Fruit fly (Drosophila melanogaster) whole organism, embryonic: Measurements from ENCODE around the gene Uba2.

Experiments
- BtbVII ChIP-seq: fragments of 200-800 bp; sonication (Bioruptor generic); optimal IDR thresholded peaks from 3 replicates; lab custom pipeline; 2017; ENCODE audit warnings: missing biosample characterization, mild to moderate bottlenecking, missing genetic modification characterization
- CG10565 ChIP-seq: fragments of 200-800 bp; sonication (Bioruptor generic); optimal IDR thresholded peaks from 3 replicates; lab custom pipeline; 2016; ENCODE audit warnings: missing biosample characterization, mild to moderate bottlenecking, missing genetic modification characterization
- CG10959 ChIP-seq: fragments of 200-800 bp; sonication (Bioruptor generic); IDR thresholded peaks from 2 replicates; pipeline ENCODE4 v1.3.6; 2022; ENCODE audit warnings: missing biosample characterization, missing genetic modification characterization
- CG13287 ChIP-seq: fragments of 200-800 bp; sonication (Bioruptor generic); IDR thresholded peaks from 2 replicates; pipeline ENCODE4 v1.3.6; 2022; ENCODE audit warnings: missing biosample characterization, missing genetic modification characterization; ENCODE audit not compliant: partially characterized antibody
- CG13894 ChIP-seq: fragments of 200-800 bp; sonication (Bioruptor generic); optimal IDR thresholded peaks from 3 replicates; lab custom pipeline; 2018; ENCODE audit warnings: missing biosample characterization, mild to moderate bottlenecking, missing genetic modification characterization, moderate library complexity
- CG14965 ChIP-seq: fragments of 200-800 bp; sonication (Bioruptor generic); optimal IDR thresholded peaks from 2 replicates; lab custom pipeline; 2016; ENCODE audit warnings: missing biosample characterization, missing genetic modification characterization, borderline replicate concordance
- CG1529 ChIP-seq: fragments of 200-800 bp; sonication (Bioruptor generic); optimal IDR thresholded peaks from 3 replicates; lab custom pipeline; 2018; ENCODE audit warnings: missing biosample characterization, missing genetic modification characterization
- CG16813 ChIP-seq: fragments of 200-800 bp; sonication (Bioruptor generic); IDR thresholded peaks from 3 replicates; pipeline ENCODE4 v1.3.6; 2022; ENCODE audit warnings: missing biosample characterization, missing genetic modification characterization; ENCODE audit not compliant: partially characterized antibody
- CG16815 ChIP-seq: fragments of 200-800 bp; sonication (Bioruptor generic); optimal IDR thresholded peaks from 3 replicates; lab custom pipeline; 2017; ENCODE audit warnings: missing biosample characterization, mild to moderate bottlenecking, missing genetic modification characterization
- CG18262 ChIP-seq: fragments of 200-800 bp; optimal IDR thresholded peaks from 3 replicates; lab custom pipeline; 2019; ENCODE audit warnings: missing biosample characterization, mild to moderate bottlenecking, missing genetic modification characterization, moderate library complexity
- CG2120 ChIP-seq: fragments of 200-800 bp; sonication (Bioruptor generic); optimal IDR thresholded peaks from 3 replicates; lab custom pipeline; 2016; ENCODE audit warnings: missing biosample characterization, missing genetic modification characterization
- CG3407 ChIP-seq: fragments of 200-800 bp; sonication (Bioruptor generic); optimal IDR thresholded peaks from 2 replicates; lab custom pipeline; 2018; ENCODE audit warnings: missing biosample characterization, mild to moderate bottlenecking, missing genetic modification characterization
- CG34224 ChIP-seq: fragments of 200-800 bp; sonication (Bioruptor generic); IDR thresholded peaks from 3 replicates; pipeline ENCODE4 v1.3.6; 2022; ENCODE audit warnings: missing biosample characterization, missing genetic modification characterization; ENCODE audit not compliant: partially characterized antibody
- CG4282 ChIP-seq: fragments of 200-800 bp; sonication (Bioruptor generic); optimal IDR thresholded peaks from 2 replicates; lab custom pipeline; 2016; ENCODE audit warnings: missing biosample characterization, missing genetic modification characterization
- CG4707 ChIP-seq: fragments of 200-800 bp; sonication (Bioruptor generic); optimal IDR thresholded peaks from 2 replicates; lab custom pipeline; 2018; ENCODE audit warnings: missing biosample characterization, mild to moderate bottlenecking, missing genetic modification characterization, moderate library complexity
- CG6813 ChIP-seq: fragments of 200-800 bp; sonication (Bioruptor generic); optimal IDR thresholded peaks from 2 replicates; lab custom pipeline; 2017; ENCODE audit warnings: missing biosample characterization, missing genetic modification characterization, mild to moderate bottlenecking, moderate library complexity, missing genetic modification reagents
- CG8388 ChIP-seq: fragments of 200-800 bp; sonication (Bioruptor generic); optimal IDR thresholded peaks from 2 replicates; lab custom pipeline; 2019; ENCODE audit warnings: missing biosample characterization, mild to moderate bottlenecking, missing genetic modification characterization, moderate library complexity
- CG8765 ChIP-seq: fragments of 200-800 bp; sonication (Bioruptor generic); IDR thresholded peaks from 2 replicates; pipeline ENCODE4 v1.3.6; 2022; ENCODE audit warnings: missing biosample characterization, missing genetic modification characterization
- CG8924 ChIP-seq: fragments of 200-800 bp; optimal IDR thresholded peaks from 3 replicates; lab custom pipeline; 2019; ENCODE audit warnings: missing biosample characterization, mild to moderate bottlenecking, missing genetic modification characterization, moderate library complexity
- CG8944 ChIP-seq: fragments of 200-800 bp; sonication (Bioruptor generic); optimal IDR thresholded peaks from 3 replicates; lab custom pipeline; 2016; ENCODE audit warnings: missing biosample characterization, missing genetic modification characterization
- CG9215 ChIP-seq: fragments of 200-800 bp; sonication (Bioruptor generic); IDR thresholded peaks from 2 replicates; pipeline ENCODE4 v1.3.6; 2022; ENCODE audit warnings: missing biosample characterization, missing genetic modification characterization
- CG9817 ChIP-seq: fragments of 200-800 bp; sonication (Bioruptor generic); optimal IDR thresholded peaks from 2 replicates; lab custom pipeline; 2018; ENCODE audit warnings: missing biosample characterization, mild to moderate bottlenecking, missing genetic modification characterization, moderate library complexity
- Dll ChIP-seq: fragments of 200-800 bp; sonication (Bioruptor generic); IDR thresholded peaks from 4 replicates; pipeline ENCODE4 v1.3.6; 2022; ENCODE audit warnings: missing biosample characterization, missing genetic modification characterization; ENCODE audit not compliant: partially characterized antibody
- Fer1 ChIP-seq: fragments of 200-800 bp; sonication (Bioruptor generic); optimal IDR thresholded peaks from 2 replicates; lab custom pipeline; 2017; ENCODE audit warnings: missing biosample characterization, mild to moderate bottlenecking, missing genetic modification characterization
- Fer2 ChIP-seq: fragments of 200-800 bp; sonication (Bioruptor generic); optimal IDR thresholded peaks from 2 replicates; lab custom pipeline; 2018; ENCODE audit warnings: missing biosample characterization, mild to moderate bottlenecking, missing genetic modification characterization, moderate library complexity
- HLH4C ChIP-seq: fragments of 200-800 bp; sonication (Bioruptor generic); IDR thresholded peaks from 3 replicates; pipeline ENCODE4 v1.3.6; 2022; ENCODE audit warnings: missing biosample characterization, missing genetic modification characterization; ENCODE audit not compliant: partially characterized antibody
- HLHmδ ChIP-seq: fragments of 200-800 bp; sonication (Bioruptor generic); optimal IDR thresholded peaks from 2 replicates; lab custom pipeline; 2018; ENCODE audit warnings: missing biosample characterization, mild to moderate bottlenecking, missing genetic modification characterization, moderate library complexity
- Hr51 ChIP-seq, 2 experiments: fragments of 200-800 bp; sonication (Bioruptor generic); optimal IDR thresholded peaks; 2 replicates in 1 of 2; 3 replicates in 1 of 2; lab custom pipeline; 2016 to 2018; ENCODE audit warnings: missing biosample characterization in 2 of 2, missing genetic modification characterization in 2 of 2, mild to moderate bottlenecking in 1 of 2, moderate library complexity in 1 of 2
- Kr ChIP-seq: fragments of 200-800 bp; sonication (Bioruptor generic); optimal IDR thresholded peaks from 2 replicates; lab custom pipeline; 2017; ENCODE audit warnings: missing biosample characterization, mild to moderate bottlenecking, missing genetic modification characterization
- Ravus ChIP-seq: fragments of 200-800 bp; sonication (Bioruptor generic); IDR thresholded peaks from 2 replicates; pipeline ENCODE4 v1.3.6; 2022; ENCODE audit warnings: missing biosample characterization, missing genetic modification characterization
- Scr ChIP-seq: fragments of 200-800 bp; sonication (Bioruptor generic); IDR thresholded peaks from 2 replicates; pipeline ENCODE4 v1.3.6; 2022; ENCODE audit warnings: missing biosample characterization, missing genetic modification characterization; ENCODE audit not compliant: partially characterized antibody
- Sin3A ChIP-seq: fragments of >200 bp; optimal IDR thresholded peaks from 2 replicates; lab custom pipeline; 2018
- Spps ChIP-seq: fragments of 200-800 bp; sonication (Bioruptor generic); optimal IDR thresholded peaks from 2 replicates; lab custom pipeline; 2018; ENCODE audit warnings: missing biosample characterization, mild to moderate bottlenecking, missing genetic modification characterization
- Sry-β ChIP-seq: fragments of 200-800 bp; sonication (Bioruptor generic); optimal IDR thresholded peaks from 2 replicates; lab custom pipeline; 2018; ENCODE audit warnings: missing biosample characterization, mild to moderate bottlenecking, missing genetic modification characterization, moderate library complexity
- br ChIP-seq: fragments of >200 bp; optimal IDR thresholded peaks from 2 replicates; lab custom pipeline; 2017
- bsh ChIP-seq, 2 experiments: fragments of 200-800 bp; sonication (Bioruptor generic); optimal IDR thresholded peaks; 2 replicates each; lab custom pipeline; 2017 to 2018; ENCODE audit warnings: mild to moderate bottlenecking in 2 of 2, missing biosample characterization in 2 of 2, missing genetic modification characterization in 2 of 2, moderate library complexity in 1 of 2
- chn ChIP-seq: fragments of 200-800 bp; sonication (Bioruptor generic); optimal IDR thresholded peaks from 2 replicates; lab custom pipeline; 2016; ENCODE audit warnings: missing biosample characterization, missing genetic modification characterization
- dimm ChIP-seq: fragments of 200-800 bp; sonication (Bioruptor generic); IDR thresholded peaks from 2 replicates; pipeline ENCODE4 v1.3.6; 2022; ENCODE audit warnings: missing biosample characterization, missing genetic modification characterization
- disco-r ChIP-seq: fragments of 200-800 bp; sonication (Bioruptor generic); optimal IDR thresholded peaks from 2 replicates; lab custom pipeline; 2016; ENCODE audit warnings: missing biosample characterization, missing genetic modification characterization
- dmrt99B ChIP-seq: fragments of 200-800 bp; sonication (Bioruptor generic); optimal IDR thresholded peaks from 2 replicates; lab custom pipeline; 2018; ENCODE audit warnings: missing biosample characterization, mild to moderate bottlenecking, missing genetic modification characterization, moderate library complexity
- ems ChIP-seq: fragments of 200-800 bp; sonication (Bioruptor generic); optimal IDR thresholded peaks from 3 replicates; lab custom pipeline; 2016; ENCODE audit warnings: missing biosample characterization, missing genetic modification characterization
- eyg ChIP-seq: fragments of 200-800 bp; sonication (Bioruptor generic); optimal IDR thresholded peaks from 3 replicates; lab custom pipeline; 2016; ENCODE audit warnings: missing biosample characterization, missing genetic modification characterization
- lola ChIP-seq, 3 experiments: fragments of >200 bp in 2 of 3; fragments of 200-800 bp in 1 of 3; sonication (Bioruptor generic) in 1 of 3; optimal IDR thresholded peaks; 2 replicates each; lab custom pipeline; 2017 to 2019; ENCODE audit warnings: missing biosample characterization in 3 of 3, missing genetic modification characterization in 3 of 3, mild to moderate bottlenecking in 1 of 3, moderate library complexity in 1 of 3
- nom ChIP-seq: fragments of 200-800 bp; sonication (Bioruptor generic); optimal IDR thresholded peaks from 2 replicates; lab custom pipeline; 2017; ENCODE audit warnings: missing biosample characterization, missing genetic modification characterization, mild to moderate bottlenecking, moderate library complexity, missing genetic modification reagents
- org-1 ChIP-seq: fragments of 200-800 bp; sonication (Bioruptor generic); optimal IDR thresholded peaks from 2 replicates; lab custom pipeline; 2017; ENCODE audit warnings: missing biosample characterization, missing genetic modification characterization
- otp ChIP-seq: fragments of 200-800 bp; sonication (Bioruptor generic); IDR thresholded peaks from 3 replicates; pipeline ENCODE4, ENCODE4 v1.3.6; 2022; ENCODE audit warnings: missing biosample characterization, missing genetic modification characterization
- peb ChIP-seq: fragments of 200-800 bp; sonication (Bioruptor generic); IDR thresholded peaks from 2 replicates; pipeline ENCODE4 v1.3.6; 2022; ENCODE audit warnings: missing biosample characterization, missing genetic modification characterization
- run ChIP-seq: fragments of 200-800 bp; sonication (Bioruptor generic); optimal IDR thresholded peaks from 3 replicates; lab custom pipeline; 2018; ENCODE audit warnings: missing biosample characterization, mild to moderate bottlenecking, missing genetic modification characterization
- toy ChIP-seq: fragments of 200-800 bp; sonication (Bioruptor generic); IDR thresholded peaks from 2 replicates; pipeline ENCODE4 v1.3.6; 2022; ENCODE audit warnings: missing biosample characterization, missing genetic modification characterization

The Uba2 gene

DNA sequence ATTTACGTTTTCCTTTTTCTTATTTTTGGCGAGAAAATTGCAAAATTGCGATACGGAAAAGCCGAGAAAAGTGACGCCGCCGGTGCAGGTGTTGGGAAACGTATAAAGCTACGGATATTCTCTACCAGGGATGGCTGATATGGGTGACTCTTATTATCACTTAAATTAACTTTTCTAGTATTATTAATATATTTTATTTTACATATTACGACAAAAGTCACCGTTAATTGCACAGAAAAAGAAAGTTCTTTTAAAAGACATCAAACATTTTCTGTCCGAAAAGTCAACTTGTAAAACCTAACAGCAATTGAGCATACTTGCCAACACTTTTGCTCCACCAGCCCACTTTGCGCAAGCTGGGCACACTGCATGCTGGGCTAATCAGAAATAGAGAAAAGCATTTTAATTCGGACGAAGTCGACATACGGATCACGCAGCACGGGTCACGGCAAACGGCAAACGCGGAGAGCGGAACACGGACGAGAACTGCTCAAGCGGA lies at the start of gene Uba2, which contains the start of gene Cds (continued):
- peak; percentile 40 for TF ChIP-seq Scr (GFP tag; lab: Robert Waterston, UW)
- peak in 1 of 2 experiments; percentile 91 for TF ChIP-seq bsh (GFP tag; optimal IDR thresholded peaks at IDR 0.05; lab: Kevin White, UChicago)
- peak; percentile 62 for TF ChIP-seq run (tag; lab: Kevin White, UChicago)
- TF ChIP-seq Ravus (GFP tag; lab: Robert Waterston, UW) = peak; percentile 66
- peak; percentile 94 for TF ChIP-seq BtbVII (GFP tag; lab: Kevin White, UChicago)
- TF ChIP-seq CG8388 (GFP tag; lab: Kevin White, UChicago) = peak; percentile 90
- peak; percentile 23 for TF ChIP-seq disco-r (GFP tag; lab: Kevin White, UChicago)
- TF ChIP-seq toy = no peak; the same call in none of the 2 replicates
- no peak for TF ChIP-seq peb
- peak; percentile 71 for TF ChIP-seq Spps (tag; lab: Kevin White, UChicago)
- peak; percentile 3 for TF ChIP-seq CG14965 (GFP tag; lab: Kevin White, UChicago)
- peak; percentile 39; the same call in 1 of the 3 replicates for TF ChIP-seq CG16813 (GFP tag; lab: Robert Waterston, UW)
- TF ChIP-seq CG4282 (GFP tag; lab: Kevin White, UChicago) = peak; percentile 38
- peak; percentile 59 for TF ChIP-seq eyg (GFP tag; lab: Kevin White, UChicago)
- TF ChIP-seq Sry-β (GFP tag; lab: Kevin White, UChicago) = peak; percentile 75
- TF ChIP-seq CG13894 (tag; lab: Kevin White, UChicago) = peak; percentile 95
- TF ChIP-seq Sin3A = peak; percentile 74
- TF ChIP-seq HLHmδ (GFP tag; lab: Kevin White, UChicago) = no peak
- peak; percentile 60 for TF ChIP-seq CG13287 (GFP tag; lab: Robert Waterston, UW)
- peak; percentile 87 for TF ChIP-seq dmrt99B (tag; lab: Kevin White, UChicago)
- peak; percentile 79 for TF ChIP-seq org-1 (GFP tag; lab: Kevin White, UChicago)
- peak; percentile 86 for TF ChIP-seq nom (GFP tag; lab: Kevin White, UChicago)
- TF ChIP-seq ems (GFP tag; lab: Kevin White, UChicago) = peak; percentile 84
- peak; percentile 77 for TF ChIP-seq CG10959 (GFP tag; lab: Robert Waterston, UW)
- peak; percentile 93 for TF ChIP-seq CG9215 (GFP tag; lab: Robert Waterston, UW)
- peak; percentile 95 for TF ChIP-seq Fer2 (tag; lab: Kevin White, UChicago)
- peak; percentile 57 for TF ChIP-seq CG4707 (GFP tag; lab: Kevin White, UChicago)
- peak; percentile 86 for TF ChIP-seq CG18262 (tag; lab: Kevin White, UChicago)
- peak; percentile 88 for TF ChIP-seq CG6813 (GFP tag; lab: Kevin White, UChicago)
- TF ChIP-seq otp (GFP tag; lab: Robert Waterston, UW) = peak; percentile 87
- no peak for TF ChIP-seq Kr
- TF ChIP-seq CG16815 (GFP tag; lab: Kevin White, UChicago) = peak; percentile 87
- TF ChIP-seq CG1529 = peak; percentile 73
- TF ChIP-seq CG9817 = peak; percentile 97
- peak; percentile 47; the same call in 1 of the 3 replicates for TF ChIP-seq HLH4C (GFP tag; lab: Robert Waterston, UW)
- peak; percentile 87 to 93 for TF ChIP-seq Hr51 (GFP tag; optimal IDR thresholded peaks at IDR 0.05; lab: Kevin White, UChicago)
- peak; percentile 95 for TF ChIP-seq CG2120 (GFP tag; lab: Kevin White, UChicago)
- TF ChIP-seq CG8765 (GFP tag; lab: Robert Waterston, UW) = peak; percentile 79
- TF ChIP-seq CG34224 (GFP tag; lab: Robert Waterston, UW) = no peak
- TF ChIP-seq lola (GFP tag; optimal IDR thresholded peaks at IDR 0.05; lab: Kevin White, UChicago) = peak in 1 of 3 experiments; percentile 88
- TF ChIP-seq br (lab: Kevin White, UChicago) = no peak
- peak; percentile 92 for TF ChIP-seq CG8924 (tag; lab: Kevin White, UChicago)
- TF ChIP-seq CG3407 (GFP tag; lab: Kevin White, UChicago) = peak; percentile 81
- peak; percentile 86 for TF ChIP-seq chn (GFP tag; lab: Kevin White, UChicago)
- TF ChIP-seq Dll = no peak
- TF ChIP-seq Fer1 (GFP tag; lab: Kevin White, UChicago) = peak; percentile 95
- peak; percentile 69 for TF ChIP-seq CG8944 (GFP tag; lab: Kevin White, UChicago)
- peak; percentile 63 for TF ChIP-seq dimm
- TF ChIP-seq CG10565 (GFP tag; lab: Kevin White, UChicago) = peak; percentile 19
